Worm (Caenorhabditis elegans) whole organism, midembryonic: ENCODE measurements around the gene air-1.

ENCODE experiments used
- cog-1 ChIP-seq: sonication (generic microtip); optimal IDR thresholded peaks from 2 replicates; lab custom pipeline; 2016; ENCODE audit warnings: missing genetic modification characterization, missing compliant biosample characterization
- flt-1 ChIP-seq: fragments of 200-800 bp; sonication (Bioruptor generic); IDR thresholded peaks from 2 replicates; pipeline ENCODE4 v1.3.6; 2022; ENCODE audit warnings: missing genetic modification characterization, missing compliant biosample characterization
- ztf-29 ChIP-seq: fragments of 200-800 bp; sonication (Bioruptor generic); IDR thresholded peaks from 2 replicates; pipeline ENCODE4 v1.3.6; 2022; ENCODE audit warnings: missing genetic modification reagents, missing genetic modification characterization, missing compliant biosample characterization

DNA sequence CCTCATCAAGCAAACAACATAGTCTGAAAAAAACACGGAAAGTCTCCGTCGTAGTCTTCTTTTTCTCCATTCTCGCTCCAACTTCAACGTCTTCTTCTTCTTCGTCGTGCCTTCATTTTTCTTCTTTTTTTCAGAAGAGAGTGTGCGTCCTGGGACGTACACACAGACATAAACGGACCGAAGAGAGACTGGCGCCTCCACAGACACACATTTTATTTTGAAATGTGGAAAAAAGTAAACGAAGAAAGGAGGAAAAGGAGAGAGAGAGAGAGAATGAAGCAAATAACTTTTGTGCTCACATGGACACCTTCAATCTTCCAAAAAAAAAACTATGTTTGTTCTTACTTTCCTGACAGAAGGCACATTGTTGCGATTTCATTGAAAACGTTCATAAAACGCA, 6.1 kb upstream of the air-1 start:
- TF ChIP-seq flt-1 (GFP tag; lab: Robert Waterston, UW) (no peak), ztf-29 (GFP tag; lab: Robert Waterston, UW) (no peak), cog-1 (tag; lab: Kevin White, UChicago) (no peak)
